Fruit fly (Drosophila melanogaster) whole organism, embryonic: ENCODE data around the gene Cpr67Fa1.

Source experiments
- ATbp ChIP-seq: fragments of 200-800 bp; sonication (Bioruptor generic); optimal IDR thresholded peaks from 2 replicates; lab custom pipeline; 2017; ENCODE audit warnings: missing biosample characterization, mild to moderate bottlenecking, missing genetic modification characterization, missing genetic modification reagents
- Aef1 ChIP-seq: fragments of 200-800 bp; sonication (Bioruptor generic); IDR thresholded peaks from 3 replicates; pipeline ENCODE4 v1.3.6; 2022; ENCODE audit warnings: missing biosample characterization, missing genetic modification characterization
- CG10209 ChIP-seq: fragments of 200-800 bp; sonication (Bioruptor generic); optimal IDR thresholded peaks from 3 replicates; lab custom pipeline; 2017; ENCODE audit warnings: missing biosample characterization, mild to moderate bottlenecking, missing genetic modification characterization, missing genetic modification reagents
- CG10979 ChIP-seq: fragments of 200-800 bp; sonication (Bioruptor generic); optimal IDR thresholded peaks from 2 replicates; lab custom pipeline; 2018; ENCODE audit warnings: missing biosample characterization, mild to moderate bottlenecking, missing genetic modification characterization, moderate library complexity
- CG11695 ChIP-seq: fragments of 200-800 bp; sonication (Bioruptor generic); IDR thresholded peaks from 3 replicates; pipeline ENCODE4 v1.3.6; 2022; ENCODE audit warnings: missing biosample characterization, missing genetic modification characterization
- CG13123 ChIP-seq: fragments of 200-800 bp; sonication (Bioruptor generic); optimal IDR thresholded peaks from 2 replicates; lab custom pipeline; 2016; ENCODE audit warnings: missing biosample characterization, missing genetic modification characterization
- CG13424 ChIP-seq: fragments of 200-800 bp; sonication (Bioruptor generic); optimal IDR thresholded peaks from 2 replicates; lab custom pipeline; 2019; ENCODE audit warnings: missing biosample characterization, mild to moderate bottlenecking, missing genetic modification characterization, moderate library complexity
- CG14710 ChIP-seq: fragments of 200-800 bp; sonication (Bioruptor generic); optimal IDR thresholded peaks from 3 replicates; lab custom pipeline; 2019; ENCODE audit warnings: missing biosample characterization, mild to moderate bottlenecking, missing genetic modification characterization, moderate library complexity
- CG15601 ChIP-seq: fragments of 200-800 bp; sonication (Bioruptor generic); optimal IDR thresholded peaks from 3 replicates; lab custom pipeline; 2019; ENCODE audit warnings: missing biosample characterization, mild to moderate bottlenecking, missing genetic modification characterization, moderate library complexity
- CG1602 ChIP-seq: fragments of 200-800 bp; sonication (Bioruptor generic); optimal IDR thresholded peaks from 3 replicates; lab custom pipeline; 2016; ENCODE audit warnings: missing biosample characterization, missing genetic modification characterization
- CG16815 ChIP-seq: fragments of 200-800 bp; sonication (Bioruptor generic); optimal IDR thresholded peaks from 3 replicates; lab custom pipeline; 2017; ENCODE audit warnings: missing biosample characterization, mild to moderate bottlenecking, missing genetic modification characterization
- CG17385 ChIP-seq: fragments of 200-800 bp; sonication (Bioruptor generic); optimal IDR thresholded peaks from 3 replicates; lab custom pipeline; 2018; ENCODE audit warnings: missing biosample characterization, mild to moderate bottlenecking, missing genetic modification characterization
- CG17829 ChIP-seq: fragments of 200-800 bp; optimal IDR thresholded peaks from 2 replicates; lab custom pipeline; 2019; ENCODE audit warnings: missing biosample characterization, mild to moderate bottlenecking, missing genetic modification characterization, moderate library complexity
- CG18476 ChIP-seq: fragments of 200-800 bp; sonication (Bioruptor generic); optimal IDR thresholded peaks from 2 replicates; lab custom pipeline; 2016; ENCODE audit warnings: missing biosample characterization, mild to moderate bottlenecking, missing genetic modification characterization
- CG18599 ChIP-seq: fragments of 200-800 bp; sonication (Bioruptor generic); optimal IDR thresholded peaks from 3 replicates; lab custom pipeline; 2017; ENCODE audit warnings: missing biosample characterization, missing genetic modification characterization, mild to moderate bottlenecking, moderate library complexity, missing genetic modification reagents
- CG2120 ChIP-seq: fragments of 200-800 bp; sonication (Bioruptor generic); optimal IDR thresholded peaks from 3 replicates; lab custom pipeline; 2016; ENCODE audit warnings: missing biosample characterization, missing genetic modification characterization
- CG31441 ChIP-seq: fragments of 200-800 bp; sonication (Bioruptor generic); IDR thresholded peaks from 2 replicates; pipeline ENCODE4 v1.3.6; 2022; ENCODE audit warnings: missing biosample characterization, missing genetic modification characterization
- CG32767 ChIP-seq: fragments of 200-800 bp; sonication (Bioruptor generic); IDR thresholded peaks from 2 replicates; pipeline ENCODE4 v1.3.6; 2022; ENCODE audit warnings: missing biosample characterization, missing genetic modification characterization
- CG33213 ChIP-seq: fragments of 200-800 bp; sonication (Bioruptor generic); optimal IDR thresholded peaks from 3 replicates; lab custom pipeline; 2016; ENCODE audit warnings: missing biosample characterization, missing genetic modification characterization
- CG4360 ChIP-seq: fragments of 200-800 bp; sonication (Bioruptor generic); IDR thresholded peaks from 2 replicates; pipeline ENCODE4 v1.3.6; 2022; ENCODE audit warnings: missing biosample characterization, missing genetic modification characterization
- CG4424 ChIP-seq: fragments of 200-800 bp; sonication (Bioruptor generic); optimal IDR thresholded peaks from 3 replicates; lab custom pipeline; 2016; ENCODE audit warnings: missing biosample characterization, missing genetic modification characterization
- CG6689 ChIP-seq: fragments of 200-800 bp; sonication (Bioruptor generic); IDR thresholded peaks from 2 replicates; pipeline ENCODE4 v1.3.6; 2022; ENCODE audit warnings: missing biosample characterization, missing genetic modification characterization
- CG8765 ChIP-seq: fragments of 200-800 bp; sonication (Bioruptor generic); IDR thresholded peaks from 2 replicates; pipeline ENCODE4 v1.3.6; 2022; ENCODE audit warnings: missing biosample characterization, missing genetic modification characterization
- CG8924 ChIP-seq: fragments of 200-800 bp; optimal IDR thresholded peaks from 3 replicates; lab custom pipeline; 2019; ENCODE audit warnings: missing biosample characterization, mild to moderate bottlenecking, missing genetic modification characterization, moderate library complexity
- CG9727 ChIP-seq: fragments of 200-800 bp; sonication (Bioruptor generic); optimal IDR thresholded peaks from 3 replicates; lab custom pipeline; 2017; ENCODE audit warnings: missing biosample characterization, mild to moderate bottlenecking, missing genetic modification characterization
- CG9817 ChIP-seq: fragments of 200-800 bp; sonication (Bioruptor generic); optimal IDR thresholded peaks from 2 replicates; lab custom pipeline; 2018; ENCODE audit warnings: missing biosample characterization, mild to moderate bottlenecking, missing genetic modification characterization, moderate library complexity
- Ets97D ChIP-seq: fragments of 200-800 bp; sonication (Bioruptor generic); optimal IDR thresholded peaks from 3 replicates; lab custom pipeline; 2016; ENCODE audit warnings: missing biosample characterization, missing genetic modification characterization
- Hmx ChIP-seq: fragments of 200-800 bp; sonication (Bioruptor generic); optimal IDR thresholded peaks from 2 replicates; lab custom pipeline; 2016; ENCODE audit warnings: missing biosample characterization, missing genetic modification characterization
- Myb ChIP-seq: fragments of 200-800 bp; sonication (Bioruptor generic); optimal IDR thresholded peaks from 2 replicates; lab custom pipeline; 2016; ENCODE audit warnings: missing biosample characterization, missing genetic modification characterization
- Sox102F ChIP-seq: fragments of 200-800 bp; sonication (Bioruptor generic); optimal IDR thresholded peaks from 2 replicates; lab custom pipeline; 2018; ENCODE audit warnings: missing biosample characterization, mild to moderate bottlenecking, missing genetic modification characterization, moderate library complexity
- Usf ChIP-seq: fragments of 200-800 bp; sonication (Bioruptor generic); optimal IDR thresholded peaks from 2 replicates; lab custom pipeline; 2017; ENCODE audit warnings: missing genotype, missing biosample characterization, missing genetic modification characterization
- az2 ChIP-seq: fragments of 200-800 bp; sonication (Bioruptor generic); optimal IDR thresholded peaks from 3 replicates; lab custom pipeline; 2016; ENCODE audit warnings: missing biosample characterization, missing genetic modification characterization
- bcd ChIP-seq: fragments of 200-800 bp; sonication (Bioruptor generic); optimal IDR thresholded peaks from 2 replicates; lab custom pipeline; 2017; ENCODE audit warnings: missing biosample characterization, mild to moderate bottlenecking, missing genetic modification characterization
- bsh ChIP-seq, 2 experiments: fragments of 200-800 bp; sonication (Bioruptor generic); optimal IDR thresholded peaks; 2 replicates each; lab custom pipeline; 2017 to 2018; ENCODE audit warnings: mild to moderate bottlenecking in 2 of 2, missing biosample characterization in 2 of 2, missing genetic modification characterization in 2 of 2, moderate library complexity in 1 of 2
- btn ChIP-seq: fragments of 200-800 bp; sonication (Bioruptor generic); optimal IDR thresholded peaks from 2 replicates; lab custom pipeline; 2016; ENCODE audit warnings: missing biosample characterization, missing genetic modification characterization
- ewg ChIP-seq: fragments of 200-800 bp; sonication (Bioruptor generic); optimal IDR thresholded peaks from 3 replicates; lab custom pipeline; 2017; ENCODE audit warnings: mild to moderate bottlenecking, missing biosample characterization, missing genetic modification reagents, missing genetic modification characterization
- fd96Cb ChIP-seq: fragments of 200-800 bp; sonication (Bioruptor generic); optimal IDR thresholded peaks from 2 replicates; lab custom pipeline; 2018; ENCODE audit warnings: missing biosample characterization, mild to moderate bottlenecking, missing genetic modification characterization, moderate library complexity
- gce ChIP-seq: fragments of 200-800 bp; sonication (Bioruptor generic); IDR thresholded peaks from 3 replicates; pipeline ENCODE4 v1.3.6; 2022; ENCODE audit warnings: missing biosample characterization, missing genetic modification characterization
- hb ChIP-seq: fragments of 200-800 bp; sonication (Bioruptor generic); IDR thresholded peaks from 3 replicates; pipeline ENCODE4 v1.3.6; 2022; ENCODE audit warnings: missing biosample characterization, missing genetic modification characterization; ENCODE audit not compliant: partially characterized antibody
- insv ChIP-seq, 2 experiments: fragments of 200-800 bp; sonication (Bioruptor generic); optimal IDR thresholded peaks; 3 replicates each; lab custom pipeline; 2016 to 2018; ENCODE audit warnings: missing biosample characterization in 2 of 2, missing genetic modification characterization in 2 of 2
- kay ChIP-seq: fragments of 200-800 bp; sonication (Bioruptor generic); optimal IDR thresholded peaks from 2 replicates; lab custom pipeline; 2016; ENCODE audit warnings: missing biosample characterization, missing genetic modification characterization
- ken ChIP-seq: fragments of 200-800 bp; sonication (Bioruptor generic); IDR thresholded peaks from 3 replicates; pipeline ENCODE4 v1.3.6; 2022; ENCODE audit warnings: missing biosample characterization, missing genetic modification characterization
- lola ChIP-seq, 3 experiments: fragments of >200 bp in 2 of 3; fragments of 200-800 bp in 1 of 3; sonication (Bioruptor generic) in 1 of 3; optimal IDR thresholded peaks; 2 replicates each; lab custom pipeline; 2017 to 2019; ENCODE audit warnings: missing biosample characterization in 3 of 3, missing genetic modification characterization in 3 of 3, mild to moderate bottlenecking in 1 of 3, moderate library complexity in 1 of 3
- prd ChIP-seq, 3 experiments: fragments of >200 bp in 2 of 3; fragments of 200-800 bp in 1 of 3; sonication (Bioruptor generic) in 1 of 3; optimal IDR thresholded peaks in 2 of 3; IDR thresholded peaks in 1 of 3; 2 replicates in 2 of 3; 3 replicates in 1 of 3; pipeline versions ENCODE4 v1.3.6 to Lab custom; 2017 to 2022; ENCODE audit warnings: missing biosample characterization in 1 of 3, missing genetic modification characterization in 1 of 3
- pros ChIP-seq: fragments of 200-800 bp; sonication (Bioruptor generic); optimal IDR thresholded peaks from 3 replicates; lab custom pipeline; 2019; ENCODE audit warnings: missing biosample characterization, mild to moderate bottlenecking, missing genetic modification characterization, moderate library complexity
- stc ChIP-seq: fragments of 200-800 bp; sonication (Bioruptor generic); IDR thresholded peaks from 2 replicates; pipeline ENCODE4 v1.3.6; 2022; ENCODE audit warnings: missing biosample characterization, missing genetic modification characterization
- tin ChIP-seq: fragments of 200-800 bp; sonication (Bioruptor generic); optimal IDR thresholded peaks from 3 replicates; lab custom pipeline; 2016; ENCODE audit warnings: missing biosample characterization, missing genetic modification characterization
- tup ChIP-seq: fragments of 200-800 bp; sonication (Bioruptor generic); optimal IDR thresholded peaks from 2 replicates; lab custom pipeline; 2016; ENCODE audit warnings: missing biosample characterization, mild to moderate bottlenecking, missing genetic modification characterization, moderate library complexity
- usp ChIP-seq: fragments of >200 bp; optimal IDR thresholded peaks from 2 replicates; lab custom pipeline; 2017; ENCODE audit warnings: missing biosample characterization, missing genetic modification characterization

Gene Cpr67Fa1

dm6 chr3L:10851853-10852346 lies 37.9 kb upstream of the Cpr67Fa1 start (continued):
- TF ChIP-seq Myb = no peak
- TF ChIP-seq CG2120 = peak; percentile 22
- TF ChIP-seq CG9727 (GFP tag; lab: Kevin White, UChicago) = peak; percentile 72
- peak; percentile 46; the same call in 1 of the 2 replicates for TF ChIP-seq CG31441
- no peak for TF ChIP-seq CG8765 (GFP tag; lab: Robert Waterston, UW)
- peak; percentile 24 for TF ChIP-seq tin (GFP tag; lab: Kevin White, UChicago)
- TF ChIP-seq prd (optimal IDR thresholded peaks at IDR 0.05; lab: Kevin White, UChicago) = no peak
- no peak for TF ChIP-seq prd (GFP tag; IDR thresholded peaks at IDR 0.05; lab: Robert Waterston, UW)
- peak; percentile 7 for TF ChIP-seq ewg
- TF ChIP-seq insv (GFP tag; optimal IDR thresholded peaks at IDR 0.05; lab: Kevin White, UChicago) = no peak
- TF ChIP-seq gce (GFP tag; lab: Robert Waterston, UW) = 0 out of 3 replicates have a peak, but pooled peaks have one; percentile 7
- TF ChIP-seq CG15601 (tag; lab: Kevin White, UChicago) = no peak
- TF ChIP-seq CG17829 (tag; lab: Kevin White, UChicago) = peak; percentile 21
- TF ChIP-seq Usf = peak; percentile 9
- TF ChIP-seq Sox102F = peak; percentile 36
- TF ChIP-seq bcd (GFP tag; lab: Kevin White, UChicago) = peak; percentile 29
- TF ChIP-seq az2 (GFP tag; lab: Kevin White, UChicago) = peak; percentile 36
- peak; percentile 20 for TF ChIP-seq fd96Cb
- TF ChIP-seq CG10979 (tag; lab: Kevin White, UChicago) = peak; percentile 52
- TF ChIP-seq CG16815 = peak; percentile 53
- no peak for TF ChIP-seq CG33213 (GFP tag; lab: Kevin White, UChicago)
- TF ChIP-seq btn (GFP tag; lab: Kevin White, UChicago) = no peak
- no peak for TF ChIP-seq tup (GFP tag; lab: Kevin White, UChicago)
- TF ChIP-seq usp (GFP tag; lab: Kevin White, UChicago) = no peak
- no peak for TF ChIP-seq Hmx
- TF ChIP-seq CG18476 = peak; percentile 34
- no peak for TF ChIP-seq CG8924 (tag; lab: Kevin White, UChicago)
- peak; percentile 44 for TF ChIP-seq CG6689 (GFP tag; lab: Robert Waterston, UW)
- no peak for TF ChIP-seq CG11695 (GFP tag; lab: Robert Waterston, UW)
- no peak for TF ChIP-seq CG13123 (GFP tag; lab: Kevin White, UChicago)
- peak in 1 of 3 experiments; percentile 68 for TF ChIP-seq lola (GFP tag; optimal IDR thresholded peaks at IDR 0.05; lab: Kevin White, UChicago)
- no peak for TF ChIP-seq ken (GFP tag; lab: Robert Waterston, UW)
- peak; percentile 19 for TF ChIP-seq CG18599 (GFP tag; lab: Kevin White, UChicago)
- peak; percentile 17 for TF ChIP-seq CG13424 (tag; lab: Kevin White, UChicago)
- peak; percentile 10 for TF ChIP-seq CG17385 (GFP tag; lab: Kevin White, UChicago)
- no peak for TF ChIP-seq Ets97D
- TF ChIP-seq ATbp = peak; percentile 31
- TF ChIP-seq hb (GFP tag; lab: Robert Waterston, UW) = no peak
- no peak; the same call in 1 of the 2 replicates for TF ChIP-seq CG32767 (GFP tag; lab: Robert Waterston, UW)
- peak; percentile 17 for TF ChIP-seq CG10209 (GFP tag; lab: Kevin White, UChicago)
- no peak for TF ChIP-seq CG9817 (tag; lab: Kevin White, UChicago)
- TF ChIP-seq CG4424 (GFP tag; lab: Kevin White, UChicago) = peak; percentile 40
- no peak for TF ChIP-seq pros
- peak in 1 of 2 experiments; percentile 34 for TF ChIP-seq bsh (GFP tag; optimal IDR thresholded peaks at IDR 0.05; lab: Kevin White, UChicago)
- TF ChIP-seq kay (GFP tag; lab: Kevin White, UChicago) = no peak
- TF ChIP-seq CG4360 = no peak
- no peak for TF ChIP-seq Aef1 (GFP tag; lab: Robert Waterston, UW)
- TF ChIP-seq CG14710 = peak; percentile 56
- peak; percentile 37 for TF ChIP-seq CG1602 (GFP tag; lab: Kevin White, UChicago)
- 0 out of 2 replicates have a peak, but pooled peaks have one; percentile 2 for TF ChIP-seq stc
